Worm (Caenorhabditis elegans) whole organism, L1 larva: ENCODE results near the gene nep-10.

ENCODE experiments used
- Y116A8C.19 ChIP-seq: sonication (generic microtip); optimal IDR thresholded peaks from 2 replicates; lab custom pipeline; 2016; ENCODE audit warnings: missing compliant biosample characterization, missing genetic modification characterization, borderline replicate concordance
- efl-1 ChIP-seq, 4 experiments: fragments of 150-350 bp; optimal IDR thresholded peaks in 3 of 4; peaks in 1 of 4; 1 replicate in 1 of 4; 2 replicates in 3 of 4; lab custom pipeline; 2014; ENCODE audit warnings: missing biosample characterization in 2 of 4, missing genetic modification characterization in 2 of 4, missing genetic modification reagents in 2 of 4
- egl-27 ChIP-seq, 2 experiments: fragments of 150-350 bp in 1 of 2; sonication (generic microtip); optimal IDR thresholded peaks; 3 replicates each; lab custom pipeline; 2017 to 2018; ENCODE audit warnings: missing biosample characterization in 2 of 2, missing genetic modification characterization in 2 of 2, missing genetic modification reagents in 2 of 2
- jun-1 ChIP-seq: fragments of 150-350 bp; optimal IDR thresholded peaks from 2 replicates; lab custom pipeline; 2014; ENCODE audit warnings: missing biosample characterization, missing genetic modification reagents, missing genetic modification characterization
- nhr-84 ChIP-seq: sonication (generic microtip); optimal IDR thresholded peaks from 2 replicates; lab custom pipeline; 2017; ENCODE audit warnings: missing biosample characterization, missing genetic modification characterization
- nhr-90 ChIP-seq: sonication (generic microtip); optimal IDR thresholded peaks from 2 replicates; lab custom pipeline; 2016; ENCODE audit warnings: mild to moderate bottlenecking, missing genetic modification characterization, missing compliant biosample characterization; ENCODE audit not compliant: poor library complexity
- snu-23 ChIP-seq: sonication (generic microtip); optimal IDR thresholded peaks from 2 replicates; lab custom pipeline; 2016; ENCODE audit warnings: missing genetic modification characterization, missing compliant biosample characterization
- unc-62 ChIP-seq: fragments of 150-350 bp; optimal IDR thresholded peaks from 2 replicates; lab custom pipeline; 2014; ENCODE audit warnings: missing biosample characterization, missing genetic modification reagents, missing genetic modification characterization
- xbp-1 ChIP-seq: sonication (generic microtip); optimal IDR thresholded peaks from 2 replicates; lab custom pipeline; 2016; ENCODE audit warnings: missing genetic modification characterization, missing compliant biosample characterization
- ztf-4 ChIP-seq: fragments of 150-350 bp; optimal IDR thresholded peaks from 2 replicates; lab custom pipeline; 2014; ENCODE audit warnings: missing biosample characterization, missing genetic modification characterization

DNA sequence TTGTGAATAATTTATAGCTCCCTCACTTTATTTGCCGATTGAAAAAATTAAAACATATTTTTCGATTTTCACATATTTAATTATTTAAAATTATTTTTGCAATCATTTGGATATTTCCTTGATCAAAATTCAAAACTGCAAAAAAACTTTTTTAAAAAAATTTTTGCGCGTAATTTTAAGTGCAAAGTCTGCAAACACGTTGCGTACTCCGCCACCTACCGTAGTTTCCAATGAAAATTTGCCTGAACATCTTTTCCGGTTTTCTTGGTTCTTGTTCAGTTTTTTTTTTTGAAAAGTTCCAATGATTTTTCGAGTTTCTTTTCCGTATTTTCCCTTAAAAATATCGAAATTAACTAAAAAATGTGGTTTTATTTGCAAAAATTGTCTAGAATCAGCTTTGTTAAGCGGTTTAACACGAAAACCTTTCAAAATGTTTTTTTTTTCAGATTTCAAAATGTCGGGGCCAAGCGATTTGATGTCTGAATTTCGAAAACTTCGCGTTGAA, 46.1 kb upstream of the nep-10 start, which contains the start of gene C16C8.25:
- no peak for TF ChIP-seq snu-23 (GFP tag; lab: Kevin White, UChicago)
- TF ChIP-seq egl-27 (tag; optimal IDR thresholded peaks at IDR 0.05; lab: Kevin White, UChicago): no peak
- TF ChIP-seq jun-1 (tag; lab: Kevin White, UChicago): no peak
- TF ChIP-seq unc-62 (GFP tag; lab: Kevin White, UChicago): no peak
- TF ChIP-seq Y116A8C.19 (tag; lab: Kevin White, UChicago): no peak
- no peak for TF ChIP-seq efl-1 (optimal IDR thresholded peaks at IDR 0.05; lab: Kevin White, UChicago)
- TF ChIP-seq efl-1 (GFP tag; optimal IDR thresholded peaks at IDR 0.05 in 1 of 2; lab: Kevin White, UChicago): no peak
- no peak for TF ChIP-seq ztf-4 (tag; lab: Kevin White, UChicago)
- no peak for TF ChIP-seq nhr-90 (tag; lab: Kevin White, UChicago)
- no peak for TF ChIP-seq xbp-1
- no peak for TF ChIP-seq nhr-84 (tag; lab: Kevin White, UChicago)
